Worm (Caenorhabditis elegans): ENCODE data around the gene ltah-1.2.

The ltah-1.2 gene

ce11 chrIV:3611845-3612244 lies 1.0 kb downstream of the ltah-1.2 start (continued):
- TF ChIP-seq aptf-2 (GFP tag; conservative IDR thresholded peaks at IDR 0.05) = no peak

- no peak for TF ChIP-seq hmg-1.2 (GFP tag; IDR thresholded peaks at IDR 0.05)
These were observed 1.9 kb downstream of the ltah-1.2 start for ce11 chrIV:3610987-3611386.

- peak; percentile 68 for TF ChIP-seq repo-1 (tag; optimal IDR thresholded peaks at IDR 0.05)
- TF ChIP-seq tlf-1 (GFP tag; optimal IDR thresholded peaks at IDR 0.05) = peak; percentile 44
- TF ChIP-seq Y53G8AR.9 (GFP tag; conservative IDR thresholded peaks at IDR 0.05) = peak; percentile 31; the same call in 1 of the 2 replicates
- no peak for TF ChIP-seq ztf-25 (GFP tag; IDR thresholded peaks at IDR 0.05)
- peak; percentile 1 for TF ChIP-seq madf-10 (tag; optimal IDR thresholded peaks at IDR 0.05)
- TF ChIP-seq madf-8 (GFP tag; conservative IDR thresholded peaks at IDR 0.05) = no peak
- no peak for TF ChIP-seq cebp-2 (GFP tag; IDR thresholded peaks at IDR 0.05)
- TF ChIP-seq cebp-1 (GFP tag; IDR thresholded peaks at IDR 0.05) = no peak
- peak; percentile 12 for TF ChIP-seq cebp-1 (tag; optimal IDR thresholded peaks at IDR 0.05)
These were observed 4.2 kb downstream of the ltah-1.2 start for ce11 chrIV:3608547-3609222.

ce11 chrIV:3606285-3606834 lies 6.5 kb downstream of the ltah-1.2 start, which contains the start of the genes Y37E11B.10 and kgb-2:
TSS of gene Y37E11B.10 (minus strand) at chrIV:3606466.
TSS of gene kgb-2 (plus strand) at chrIV:3606784.
- peak; percentile 28 for TF ChIP-seq nhr-80 (tag; optimal IDR thresholded peaks at IDR 0.05)
- no peak for TF ChIP-seq nhr-120 (GFP tag; IDR thresholded peaks at IDR 0.05)
- TF ChIP-seq tbx-9 (tag; optimal IDR thresholded peaks at IDR 0.05; ENCODE audit: borderline replicate concordance) = no peak
- no peak for TF ChIP-seq athp-1 (tag; optimal IDR thresholded peaks at IDR 0.05)
- no peak for TF ChIP-seq pha-4 (tag; optimal IDR thresholded peaks at IDR 0.05)
- peak in 1 of 2 experiments; percentile 11 for TF ChIP-seq let-607 (tag; optimal IDR thresholded peaks at IDR 0.05)
- no peak for TF ChIP-seq cebp-1 (GFP tag; IDR thresholded peaks at IDR 0.05)
- peak; percentile 49 for TF ChIP-seq cebp-1 (tag; optimal IDR thresholded peaks at IDR 0.05)

- TF ChIP-seq snpc-1.1 (tag; optimal IDR thresholded peaks at IDR 0.05; ENCODE audit: insufficient read depth) (no peak), tbx-9 (tag; optimal IDR thresholded peaks at IDR 0.05; ENCODE audit: borderline replicate concordance) (no peak), nfyb-1 (GFP tag; IDR thresholded peaks at IDR 0.05) (no peak), pha-4 (tag; optimal IDR thresholded peaks at IDR 0.05) (no peak), dox-1 (GFP tag; IDR thresholded peaks at IDR 0.05) (peak; percentile 12; the same call in 1 of the 2 replicates), mel-28 (tag; optimal IDR thresholded peaks at IDR 0.05; ENCODE audit: borderline replicate concordance) (no peak), Y53G8AR.9 (GFP tag; conservative IDR thresholded peaks at IDR 0.05) (no peak), zfh-2 (GFP tag; conservative IDR thresholded peaks at IDR 0.05) (peak; percentile 78), egl-18 (GFP tag; IDR thresholded peaks at IDR 0.05) (no peak), ama-1 (optimal IDR thresholded peaks at IDR 0.05) (no peak), ama-1 (GFP tag; optimal IDR thresholded peaks at IDR 0.05) (no peak), egrh-3 (GFP tag; IDR thresholded peaks at IDR 0.05) (peak; percentile 55; the same call in 1 of the 2 replicates)
These were observed 8.8 kb downstream of the ltah-1.2 start for ce11 chrIV:3604104-3604503.

- TF ChIP-seq B0261.1 (tag; optimal IDR thresholded peaks at IDR 0.05) = no peak
- TF ChIP-seq egrh-3 (GFP tag; IDR thresholded peaks at IDR 0.05) = peak; percentile 23; the same call in 1 of the 2 replicates
- TF ChIP-seq aptf-2 (GFP tag; conservative IDR thresholded peaks at IDR 0.05) = no peak
- peak; percentile 72 for TF ChIP-seq zfh-2 (GFP tag; conservative IDR thresholded peaks at IDR 0.05)
- no peak for TF ChIP-seq F23B12.7 (tag; optimal IDR thresholded peaks at IDR 0.05; ENCODE audit: insufficient read depth)
- TF ChIP-seq F33H1.4 (GFP tag; IDR thresholded peaks at IDR 0.05) = no peak
- no peak for TF ChIP-seq nfyb-1 (GFP tag; IDR thresholded peaks at IDR 0.05)
These were observed 11.0 kb downstream of the ltah-1.2 start for ce11 chrIV:3601846-3602245.

Measured in whole organism, young adult.